Worm (Caenorhabditis elegans) whole organism, mixed stage, embryonic: Measurements from ENCODE around the gene glrx-21.

Experiments used
- blmp-1 ChIP-seq: fragments of 150-350 bp; optimal IDR thresholded peaks from 2 replicates; lab custom pipeline; 2014; ENCODE audit warnings: missing biosample characterization, missing genetic modification characterization
- ceh-83 ChIP-seq: fragments of 200-800 bp; sonication (Bioruptor generic); optimal IDR thresholded peaks from 2 replicates; lab custom pipeline; 2018; ENCODE audit warnings: mild to moderate bottlenecking, missing genetic modification characterization, missing compliant biosample characterization
- cnd-1 ChIP-seq: fragments of 200-800 bp; sonication (Bioruptor generic); optimal IDR thresholded peaks from 2 replicates; lab custom pipeline; 2018; ENCODE audit warnings: mild to moderate bottlenecking, missing genetic modification characterization, missing compliant biosample characterization
- elt-3 ChIP-seq: fragments of 150-350 bp; optimal IDR thresholded peaks from 2 replicates; lab custom pipeline; 2014; ENCODE audit warnings: missing biosample characterization, missing genetic modification characterization
- mep-1 ChIP-seq: fragments of 150-350 bp; optimal IDR thresholded peaks from 2 replicates; lab custom pipeline; 2017; ENCODE audit warnings: missing biosample characterization, missing genetic modification reagents, missing genetic modification characterization, inconsistent platforms
- mls-2 ChIP-seq: sonication (generic microtip); optimal IDR thresholded peaks from 2 replicates; lab custom pipeline; 2016; ENCODE audit warnings: mild to moderate bottlenecking, missing genetic modification characterization, moderate library complexity, missing compliant biosample characterization
- nhr-12 ChIP-seq: fragments of 150-350 bp; optimal IDR thresholded peaks from 2 replicates; lab custom pipeline; 2014; ENCODE audit warnings: missing biosample characterization, missing genetic modification characterization
- pha-4 ChIP-seq: fragments of 150-350 bp; optimal IDR thresholded peaks from 2 replicates; lab custom pipeline; 2018; ENCODE audit warnings: missing biosample characterization, missing genetic modification reagents, missing genetic modification characterization
- snpc-4 ChIP-seq: fragments of 150-350 bp; optimal IDR thresholded peaks from 2 replicates; lab custom pipeline; 2014; ENCODE audit warnings: missing biosample characterization, missing genetic modification characterization
- tbx-8 ChIP-seq: fragments of 200-800 bp; sonication (Bioruptor generic); optimal IDR thresholded peaks from 2 replicates; lab custom pipeline; 2018; ENCODE audit warnings: mild to moderate bottlenecking, missing genetic modification characterization, moderate library complexity, missing compliant biosample characterization
- unc-62 ChIP-seq: fragments of 150-350 bp; optimal IDR thresholded peaks from 2 replicates; lab custom pipeline; 2014; ENCODE audit warnings: missing biosample characterization, missing genetic modification reagents, missing genetic modification characterization
- ztf-11 ChIP-seq: fragments of 150-350 bp; optimal IDR thresholded peaks from 2 replicates; lab custom pipeline; 2014; ENCODE audit warnings: missing biosample characterization, missing genetic modification characterization

ce11 chrIII:5367995-5368899 lies 22.3 kb upstream of the glrx-21 start, which contains the start of gene dhs-9:
- TF ChIP-seq blmp-1, result no peak
- TF ChIP-seq ztf-11 (tag; lab: Kevin White, UChicago), result no peak
- no peak for TF ChIP-seq mep-1 (tag; lab: Kevin White, UChicago)
- no peak for TF ChIP-seq tbx-8 (GFP tag; lab: Kevin White, UChicago)
- no peak for TF ChIP-seq snpc-4 (tag; lab: Kevin White, UChicago)
- no peak for TF ChIP-seq ceh-83 (GFP tag; lab: Kevin White, UChicago)
- TF ChIP-seq unc-62 (GFP tag; lab: Kevin White, UChicago), result no peak
- no peak for TF ChIP-seq mls-2 (tag; lab: Kevin White, UChicago)
- no peak for TF ChIP-seq pha-4 (tag; lab: Kevin White, UChicago)
- no peak for TF ChIP-seq elt-3
- TF ChIP-seq nhr-12, result no peak
- no peak for TF ChIP-seq cnd-1
